Fruit fly (Drosophila melanogaster): Measurements from ENCODE around the gene CG5984.

DNA sequence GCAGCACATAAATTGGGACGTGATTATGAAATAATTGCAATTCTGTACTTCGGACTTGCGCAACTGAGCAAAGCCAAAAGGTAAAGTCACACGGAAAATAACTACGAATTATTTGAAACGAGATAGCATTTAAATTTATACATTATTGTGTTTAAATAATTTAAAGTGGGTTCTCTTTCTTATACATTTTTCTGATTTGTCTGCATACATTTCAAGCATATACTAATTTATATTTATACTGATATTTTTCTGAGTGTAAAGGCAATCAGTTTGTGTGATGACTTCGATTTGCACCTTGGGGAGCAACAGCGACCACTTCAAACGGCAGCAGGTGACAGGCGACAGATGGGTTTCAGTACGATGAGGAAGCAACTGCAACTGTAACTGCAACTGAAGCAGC, 22.3 kb downstream of the CG5984 start:
- TF ChIP-seq wdn (GFP tag; IDR thresholded peaks at IDR 0.05) (no peak), salm (tag; optimal IDR thresholded peaks at IDR 0.05) (no peak), CG11723 (GFP tag; optimal IDR thresholded peaks at IDR 0.05) (no peak), pfk (GFP tag; optimal IDR thresholded peaks at IDR 0.05) (no peak), Xbp1 (GFP tag; optimal IDR thresholded peaks at IDR 0.05) (no peak), tll (GFP tag; optimal IDR thresholded peaks at IDR 0.05) (no peak), sd (tag; optimal IDR thresholded peaks at IDR 0.05) (no peak), CG42726 (GFP tag; IDR thresholded peaks at IDR 0.05; ENCODE audit: partially characterized antibody) (no peak), CG11093 (GFP tag; IDR thresholded peaks at IDR 0.05) (no peak), pnt (GFP tag; optimal IDR thresholded peaks at IDR 0.05) (no peak), crp (GFP tag; optimal IDR thresholded peaks at IDR 0.05) (no peak), tap (tag; optimal IDR thresholded peaks at IDR 0.05) (no peak), Hr3 (GFP tag; optimal IDR thresholded peaks at IDR 0.05) (no peak), CG14667 (GFP tag; IDR thresholded peaks at IDR 0.05) (no peak)
